Fruit fly (Drosophila melanogaster) whole organism, embryonic: Measurements from ENCODE around the gene Mvd.
A peak's percentile ranks its signal among the peaks of the same experiment; 100 is the strongest.

ENCODE experiments used
- Atf-2 ChIP-seq: fragments of 200-800 bp; sonication (Bioruptor generic); optimal IDR thresholded peaks from 2 replicates; lab custom pipeline; 2016; ENCODE audit warnings: missing biosample characterization, missing genetic modification characterization
- Awh ChIP-seq: fragments of 200-800 bp; sonication (Bioruptor generic); IDR thresholded peaks from 2 replicates; pipeline ENCODE4, ENCODE4 v1.3.6; 2022; ENCODE audit warnings: missing biosample characterization, missing genetic modification characterization
- Blimp-1 ChIP-seq: fragments of 200-800 bp; sonication (Bioruptor generic); optimal IDR thresholded peaks from 3 replicates; lab custom pipeline; 2018; ENCODE audit warnings: missing biosample characterization, missing genetic modification characterization, mild to moderate bottlenecking, moderate library complexity, missing genetic modification reagents
- CG10431 ChIP-seq: fragments of 200-800 bp; sonication (Bioruptor generic); optimal IDR thresholded peaks from 3 replicates; lab custom pipeline; 2018; ENCODE audit warnings: missing biosample characterization, mild to moderate bottlenecking, missing genetic modification characterization
- CG10543 ChIP-seq: fragments of 200-800 bp; sonication (Bioruptor generic); optimal IDR thresholded peaks from 3 replicates; lab custom pipeline; 2017; ENCODE audit warnings: missing biosample characterization, mild to moderate bottlenecking, missing genetic modification characterization, moderate library complexity
- CG10654 ChIP-seq: fragments of 200-800 bp; sonication (Bioruptor generic); optimal IDR thresholded peaks from 2 replicates; lab custom pipeline; 2016; ENCODE audit warnings: missing biosample characterization, missing genetic modification characterization
- CG11696 ChIP-seq: fragments of 200-800 bp; sonication (Bioruptor generic); IDR thresholded peaks from 2 replicates; pipeline ENCODE4 v1.3.6; 2022; ENCODE audit warnings: missing biosample characterization, missing genetic modification characterization
- CG11723 ChIP-seq: fragments of 200-800 bp; sonication (Bioruptor generic); optimal IDR thresholded peaks from 2 replicates; lab custom pipeline; 2017; ENCODE audit warnings: missing biosample characterization, mild to moderate bottlenecking, missing genetic modification characterization
- CG1529 ChIP-seq: fragments of 200-800 bp; sonication (Bioruptor generic); optimal IDR thresholded peaks from 3 replicates; lab custom pipeline; 2018; ENCODE audit warnings: missing biosample characterization, missing genetic modification characterization
- CG15696 ChIP-seq: fragments of 200-800 bp; sonication (Bioruptor generic); optimal IDR thresholded peaks from 2 replicates; lab custom pipeline; 2019; ENCODE audit warnings: missing biosample characterization, mild to moderate bottlenecking, missing genetic modification characterization, moderate library complexity
- CG17912 ChIP-seq: fragments of 200-800 bp; sonication (Bioruptor generic); optimal IDR thresholded peaks from 2 replicates; lab custom pipeline; 2018; ENCODE audit warnings: missing biosample characterization, mild to moderate bottlenecking, missing genetic modification characterization
- CG18476 ChIP-seq: fragments of 200-800 bp; sonication (Bioruptor generic); optimal IDR thresholded peaks from 2 replicates; lab custom pipeline; 2016; ENCODE audit warnings: missing biosample characterization, mild to moderate bottlenecking, missing genetic modification characterization
- CG2199 ChIP-seq: fragments of 200-800 bp; sonication (Bioruptor generic); IDR thresholded peaks from 3 replicates; pipeline ENCODE4 v1.3.6; 2022; ENCODE audit warnings: missing biosample characterization, missing genetic modification characterization
- CG31365 ChIP-seq: fragments of 200-800 bp; sonication (Bioruptor generic); optimal IDR thresholded peaks from 2 replicates; lab custom pipeline; 2018; ENCODE audit warnings: missing biosample characterization, mild to moderate bottlenecking, missing genetic modification characterization
- CG31388 ChIP-seq: fragments of 200-800 bp; sonication (Bioruptor generic); optimal IDR thresholded peaks from 2 replicates; lab custom pipeline; 2016; ENCODE audit warnings: missing biosample characterization, missing genetic modification characterization
- CG3281 ChIP-seq: fragments of 200-800 bp; sonication (Bioruptor generic); optimal IDR thresholded peaks from 3 replicates; lab custom pipeline; 2017; ENCODE audit warnings: missing biosample characterization, mild to moderate bottlenecking, missing genetic modification characterization
- CG33557 ChIP-seq: fragments of 200-800 bp; sonication (Bioruptor generic); optimal IDR thresholded peaks from 2 replicates; lab custom pipeline; 2019; ENCODE audit warnings: missing biosample characterization, mild to moderate bottlenecking, missing genetic modification characterization, moderate library complexity
- CG42726 ChIP-seq: fragments of 200-800 bp; sonication (Bioruptor generic); IDR thresholded peaks from 2 replicates; pipeline ENCODE4 v1.3.6; 2022; ENCODE audit warnings: missing biosample characterization, missing genetic modification characterization; ENCODE audit not compliant: partially characterized antibody
- CG6272 ChIP-seq: fragments of 200-800 bp; sonication (Bioruptor generic); IDR thresholded peaks from 2 replicates; pipeline ENCODE4 v1.3.6; 2022; ENCODE audit warnings: missing biosample characterization, missing genetic modification characterization
- CG8281 ChIP-seq: fragments of 200-800 bp; sonication (Bioruptor generic); optimal IDR thresholded peaks from 2 replicates; lab custom pipeline; 2018; ENCODE audit warnings: missing biosample characterization, mild to moderate bottlenecking, missing genetic modification characterization, moderate library complexity
- CTCF ChIP-seq: fragments of 200-800 bp; sonication (Bioruptor generic); optimal IDR thresholded peaks from 2 replicates; lab custom pipeline; 2017; ENCODE audit warnings: missing biosample characterization, mild to moderate bottlenecking, missing genetic modification characterization, moderate library complexity
- CoRest ChIP-seq: fragments of 200-800 bp; sonication (Bioruptor generic); optimal IDR thresholded peaks from 3 replicates; lab custom pipeline; 2018; ENCODE audit warnings: missing biosample characterization, mild to moderate bottlenecking, missing genetic modification characterization, moderate library complexity
- Dip2 ChIP-seq: fragments of 200-800 bp; sonication (Bioruptor generic); IDR thresholded peaks from 2 replicates; pipeline ENCODE4 v1.3.6; 2022; ENCODE audit warnings: missing biosample characterization, missing genetic modification characterization
- Dip3 ChIP-seq: fragments of 200-800 bp; sonication (Bioruptor generic); optimal IDR thresholded peaks from 3 replicates; lab custom pipeline; 2016; ENCODE audit warnings: missing biosample characterization, missing genetic modification characterization
- Dll ChIP-seq: fragments of 200-800 bp; sonication (Bioruptor generic); IDR thresholded peaks from 4 replicates; pipeline ENCODE4 v1.3.6; 2022; ENCODE audit warnings: missing biosample characterization, missing genetic modification characterization; ENCODE audit not compliant: partially characterized antibody
- Dp ChIP-seq: fragments of 200-800 bp; sonication (Bioruptor generic); optimal IDR thresholded peaks from 2 replicates; lab custom pipeline; 2018; ENCODE audit warnings: missing biosample characterization, mild to moderate bottlenecking, missing genetic modification characterization, moderate library complexity
- HLH3B ChIP-seq: fragments of 200-800 bp; sonication (Bioruptor generic); IDR thresholded peaks from 2 replicates; pipeline ENCODE4 v1.3.6; 2022; ENCODE audit warnings: missing biosample characterization, missing genetic modification characterization
- Hr51 ChIP-seq, 2 experiments: fragments of 200-800 bp; sonication (Bioruptor generic); optimal IDR thresholded peaks; 2 replicates in 1 of 2; 3 replicates in 1 of 2; lab custom pipeline; 2016 to 2018; ENCODE audit warnings: missing biosample characterization in 2 of 2, missing genetic modification characterization in 2 of 2, mild to moderate bottlenecking in 1 of 2, moderate library complexity in 1 of 2
- Jarid2 ChIP-seq: fragments of 200-800 bp; sonication (Bioruptor generic); optimal IDR thresholded peaks from 3 replicates; lab custom pipeline; 2017; ENCODE audit warnings: mild to moderate bottlenecking, missing biosample characterization, missing genetic modification reagents, missing genetic modification characterization
- MESR4 ChIP-seq: fragments of 200-800 bp; sonication (Bioruptor generic); optimal IDR thresholded peaks from 2 replicates; lab custom pipeline; 2018; ENCODE audit warnings: missing biosample characterization, mild to moderate bottlenecking, missing genetic modification characterization, moderate library complexity
- Max ChIP-seq: fragments of 200-800 bp; sonication (Bioruptor generic); optimal IDR thresholded peaks from 2 replicates; lab custom pipeline; 2016; ENCODE audit warnings: missing biosample characterization, mild to moderate bottlenecking, missing genetic modification characterization
- Neu2 ChIP-seq: fragments of 200-800 bp; sonication (Bioruptor generic); optimal IDR thresholded peaks from 3 replicates; lab custom pipeline; 2016; ENCODE audit warnings: missing biosample characterization, missing genetic modification characterization, borderline replicate concordance
- Spps ChIP-seq: fragments of 200-800 bp; sonication (Bioruptor generic); optimal IDR thresholded peaks from 2 replicates; lab custom pipeline; 2018; ENCODE audit warnings: missing biosample characterization, mild to moderate bottlenecking, missing genetic modification characterization
- Usf ChIP-seq: fragments of 200-800 bp; sonication (Bioruptor generic); optimal IDR thresholded peaks from 2 replicates; lab custom pipeline; 2017; ENCODE audit warnings: missing genotype, missing biosample characterization, missing genetic modification characterization
- Xrp1 ChIP-seq: fragments of 200-800 bp; sonication (Bioruptor generic); IDR thresholded peaks from 2 replicates; pipeline ENCODE4 v1.3.6; 2022; ENCODE audit warnings: missing biosample characterization, missing genetic modification characterization
- br ChIP-seq: fragments of >200 bp; optimal IDR thresholded peaks from 2 replicates; lab custom pipeline; 2017
- dm ChIP-seq: fragments of 200-800 bp; sonication (Bioruptor generic); optimal IDR thresholded peaks from 3 replicates; lab custom pipeline; 2016; ENCODE audit warnings: missing biosample characterization, missing genetic modification characterization
- esg ChIP-seq: fragments of 200-800 bp; sonication (Bioruptor generic); conservative IDR thresholded peaks from 2 replicates; pipeline ENCODE4 v1.3.6; 2022; ENCODE audit warnings: missing biosample characterization, missing genetic modification characterization
- gcm2 ChIP-seq: fragments of 200-800 bp; sonication (Bioruptor generic); optimal IDR thresholded peaks from 2 replicates; lab custom pipeline; 2016; ENCODE audit warnings: missing biosample characterization, missing genetic modification characterization
- ham ChIP-seq: fragments of 200-800 bp; sonication (Bioruptor generic); IDR thresholded peaks from 2 replicates; pipeline ENCODE4 v1.3.6; 2022; ENCODE audit warnings: missing biosample characterization, missing genetic modification characterization
- jigr1 ChIP-seq: fragments of 200-800 bp; sonication (Bioruptor generic); IDR thresholded peaks from 3 replicates; pipeline ENCODE4 v1.3.6; 2022; ENCODE audit warnings: missing biosample characterization, missing genetic modification characterization
- klu ChIP-seq: fragments of 200-800 bp; sonication (Bioruptor generic); IDR thresholded peaks from 2 replicates; pipeline ENCODE4 v1.3.6; 2022; ENCODE audit warnings: missing biosample characterization, missing genetic modification characterization
- mld ChIP-seq: fragments of 200-800 bp; sonication (Bioruptor generic); IDR thresholded peaks from 3 replicates; pipeline ENCODE4 v1.3.6; 2022; ENCODE audit warnings: missing biosample characterization, missing genetic modification characterization; ENCODE audit not compliant: partially characterized antibody
- onecut ChIP-seq: fragments of 200-800 bp; sonication (Bioruptor generic); IDR thresholded peaks from 2 replicates; pipeline ENCODE4 v1.3.6; 2022; ENCODE audit warnings: missing biosample characterization, missing genetic modification characterization
- p53 ChIP-seq: fragments of 200-800 bp; sonication (Bioruptor generic); optimal IDR thresholded peaks from 2 replicates; lab custom pipeline; 2016; ENCODE audit warnings: missing biosample characterization, missing genetic modification characterization
- peb ChIP-seq: fragments of 200-800 bp; sonication (Bioruptor generic); IDR thresholded peaks from 2 replicates; pipeline ENCODE4 v1.3.6; 2022; ENCODE audit warnings: missing biosample characterization, missing genetic modification characterization
- pho ChIP-seq: fragments of 200-800 bp; sonication (Bioruptor generic); optimal IDR thresholded peaks from 2 replicates; lab custom pipeline; 2016; ENCODE audit warnings: missing biosample characterization, missing genetic modification characterization
- pita ChIP-seq: fragments of 200-800 bp; sonication (Bioruptor generic); optimal IDR thresholded peaks from 2 replicates; lab custom pipeline; 2017; ENCODE audit warnings: missing biosample characterization, mild to moderate bottlenecking, missing genetic modification characterization
- pum ChIP-seq: fragments of 200-800 bp; sonication (Bioruptor generic); optimal IDR thresholded peaks from 2 replicates; lab custom pipeline; 2016; ENCODE audit warnings: missing biosample characterization, missing genetic modification characterization
- sim ChIP-seq: fragments of 200-800 bp; sonication (Bioruptor generic); IDR thresholded peaks from 2 replicates; pipeline ENCODE4 v1.3.6; 2022; ENCODE audit warnings: missing biosample characterization, missing genetic modification characterization
- usp ChIP-seq: fragments of >200 bp; optimal IDR thresholded peaks from 2 replicates; lab custom pipeline; 2017; ENCODE audit warnings: missing biosample characterization, missing genetic modification characterization
- wor ChIP-seq: fragments of 200-800 bp; sonication (Bioruptor generic); IDR thresholded peaks from 2 replicates; pipeline ENCODE4 v1.3.6; 2022; ENCODE audit warnings: missing biosample characterization, missing genetic modification characterization

Mvd gene

dm6 chrX:15733995-15734394, 15.0 kb upstream of the Mvd start, which contains the start of the genes CG12379 and MagR (continued):
- TF ChIP-seq mld: peak; percentile 51; the same call in 1 of the 3 replicates
- no peak for TF ChIP-seq CG31388 (GFP tag; lab: Kevin White, UChicago)
- no peak for TF ChIP-seq peb (GFP tag; lab: Robert Waterston, UW)
- no peak for TF ChIP-seq br (lab: Kevin White, UChicago)
- TF ChIP-seq ham (GFP tag; lab: Robert Waterston, UW): no peak
- TF ChIP-seq Neu2: peak; percentile 98
- TF ChIP-seq CG10543 (GFP tag; lab: Kevin White, UChicago): no peak
- TF ChIP-seq sim (GFP tag; lab: Robert Waterston, UW): no peak
- TF ChIP-seq Dll (GFP tag; lab: Robert Waterston, UW): peak; percentile 80
- TF ChIP-seq Jarid2: no peak
- no peak for TF ChIP-seq CG10654
- peak; percentile 35; the same call in 1 of the 2 replicates for TF ChIP-seq Xrp1 (GFP tag; lab: Robert Waterston, UW)
- TF ChIP-seq CTCF: no peak
- TF ChIP-seq wor: no peak
- TF ChIP-seq CG17912 (GFP tag; lab: Kevin White, UChicago): no peak
- peak; percentile 67 for TF ChIP-seq pho
- peak; percentile 38 for TF ChIP-seq dm
- no peak for TF ChIP-seq pita (GFP tag; lab: Kevin White, UChicago)
- peak; percentile 36 for TF ChIP-seq Dp (GFP tag; lab: Kevin White, UChicago)
- peak; percentile 28 for TF ChIP-seq Max
- peak; percentile 78 for TF ChIP-seq CoRest (tag; lab: Kevin White, UChicago)
- peak; percentile 49 for TF ChIP-seq CG6272
- peak in 1 of 2 experiments; percentile 57 for TF ChIP-seq Hr51 (GFP tag; optimal IDR thresholded peaks at IDR 0.05; lab: Kevin White, UChicago)
- TF ChIP-seq HLH3B (GFP tag; lab: Robert Waterston, UW): no peak
- TF ChIP-seq Dip2 (GFP tag; lab: Robert Waterston, UW): no peak
- TF ChIP-seq Awh (GFP tag; lab: Robert Waterston, UW): no peak
- no peak for TF ChIP-seq CG3281 (GFP tag; lab: Kevin White, UChicago)
- peak; percentile 64 for TF ChIP-seq CG33557 (GFP tag; lab: Kevin White, UChicago)
- no peak for TF ChIP-seq jigr1 (GFP tag; lab: Robert Waterston, UW)
- TF ChIP-seq CG8281 (tag; lab: Kevin White, UChicago): no peak
- peak; percentile 48; the same call in 1 of the 2 replicates for TF ChIP-seq klu (GFP tag; lab: Robert Waterston, UW)
- peak; percentile 34 for TF ChIP-seq Dip3
- TF ChIP-seq CG1529: no peak
- peak; percentile 57 for TF ChIP-seq Atf-2 (GFP tag; lab: Kevin White, UChicago)
- no peak for TF ChIP-seq MESR4
- TF ChIP-seq CG11696 (GFP tag; lab: Robert Waterston, UW): no peak
- TF ChIP-seq pum (GFP tag; lab: Kevin White, UChicago): peak; percentile 55
- no peak for TF ChIP-seq CG11723 (GFP tag; lab: Kevin White, UChicago)
- TF ChIP-seq CG31365 (tag; lab: Kevin White, UChicago): no peak
- no peak for TF ChIP-seq CG10431 (GFP tag; lab: Kevin White, UChicago)
- TF ChIP-seq onecut (GFP tag; lab: Robert Waterston, UW): no peak
- TF ChIP-seq gcm2 (GFP tag; lab: Kevin White, UChicago): peak; percentile 5
- TF ChIP-seq CG42726 (GFP tag; lab: Robert Waterston, UW): peak; percentile 62; the same call in 1 of the 2 replicates
- TF ChIP-seq usp (GFP tag; lab: Kevin White, UChicago): no peak
- TF ChIP-seq esg (GFP tag; lab: Robert Waterston, UW): peak; percentile 51; the same call in 1 of the 2 replicates
- no peak for TF ChIP-seq p53
- TF ChIP-seq Blimp-1 (GFP tag; lab: Kevin White, UChicago): no peak
- peak; percentile 59 for TF ChIP-seq CG15696 (tag; lab: Kevin White, UChicago)
- peak; percentile 22 for TF ChIP-seq Usf (GFP tag; lab: Kevin White, UChicago)
- TF ChIP-seq CG18476 (GFP tag; lab: Kevin White, UChicago): no peak
- no peak for TF ChIP-seq CG2199
- no peak for TF ChIP-seq Spps (tag; lab: Kevin White, UChicago)
